Worm (Caenorhabditis elegans) whole organism, young adult: ENCODE results near the gene C26E6.12.

ENCODE experiments used
- B0019.2 ChIP-seq: fragments of 200-800 bp; sonication (Bioruptor generic); conservative IDR thresholded peaks from 2 replicates; pipeline ENCODE4 v1.3.6; 2022; ENCODE audit warnings: missing genetic modification reagents, missing genetic modification characterization, missing compliant biosample characterization
- B0035.1 ChIP-seq: sonication (generic microtip); optimal IDR thresholded peaks from 2 replicates; lab custom pipeline; 2016; ENCODE audit warnings: missing genetic modification characterization, mild to moderate bottlenecking, missing compliant biosample characterization, missing genotype, missing genetic modification reagents
- B0336.3 ChIP-seq: fragments of 200-800 bp; sonication (Bioruptor generic); IDR thresholded peaks from 2 replicates; pipeline ENCODE4 v1.3.6; 2022; ENCODE audit warnings: missing genetic modification characterization, missing compliant biosample characterization
- D2030.7 ChIP-seq: fragments of 200-800 bp; sonication (Bioruptor generic); IDR thresholded peaks from 2 replicates; pipeline ENCODE4 v1.3.6; 2022; ENCODE audit warnings: missing genetic modification reagents, missing genetic modification characterization, missing compliant biosample characterization
- F10E7.11 ChIP-seq: sonication (generic microtip); optimal IDR thresholded peaks from 2 replicates; lab custom pipeline; 2017; ENCODE audit warnings: mild to moderate bottlenecking, missing genetic modification characterization, moderate library complexity, missing compliant biosample characterization
- F23B12.7 ChIP-seq: sonication (generic microtip); optimal IDR thresholded peaks from 2 replicates; lab custom pipeline; 2017; ENCODE audit warnings: missing genetic modification characterization, mild to moderate bottlenecking, missing compliant biosample characterization, antibody characterized with exemption, moderate library complexity; ENCODE audit not compliant: insufficient read depth
- F37B4.10 ChIP-seq: fragments of 200-800 bp; sonication (Bioruptor generic); IDR thresholded peaks from 2 replicates; pipeline ENCODE4 v1.3.6; 2022; ENCODE audit warnings: missing genetic modification characterization, missing compliant biosample characterization
- F55B11.4 ChIP-seq: sonication (generic microtip); optimal IDR thresholded peaks from 2 replicates; lab custom pipeline; 2016; ENCODE audit warnings: missing compliant biosample characterization, missing genetic modification characterization, borderline replicate concordance; ENCODE audit not compliant: insufficient read depth
- K11D2.4 ChIP-seq: fragments of 200-800 bp; sonication (Bioruptor generic); IDR thresholded peaks from 2 replicates; pipeline ENCODE4 v1.3.6; 2022; ENCODE audit warnings: missing genetic modification reagents, missing genetic modification characterization, missing compliant biosample characterization
- akir-1 ChIP-seq: fragments of 200-800 bp; sonication (Bioruptor generic); optimal IDR thresholded peaks from 2 replicates; lab custom pipeline; 2018; ENCODE audit warnings: mild to moderate bottlenecking, missing genetic modification characterization, moderate library complexity, missing compliant biosample characterization
- ama-1 ChIP-seq, 3 experiments: fragments of 150-350 bp in 1 of 3; sonication (generic microtip) in 2 of 3; optimal IDR thresholded peaks; 2 replicates each; lab custom pipeline; 2014 to 2018; ENCODE audit warnings: missing biosample characterization in 2 of 3, missing genetic modification characterization in 2 of 3, missing genetic modification reagents in 2 of 3
- aptf-3 ChIP-seq: fragments of 200-800 bp; sonication (Bioruptor generic); IDR thresholded peaks from 2 replicates; pipeline ENCODE4 v1.3.6; 2022; ENCODE audit warnings: missing genetic modification characterization, missing compliant biosample characterization
- attf-5 ChIP-seq: fragments of 200-800 bp; sonication (Bioruptor generic); optimal IDR thresholded peaks from 2 replicates; lab custom pipeline; 2018; ENCODE audit warnings: mild to moderate bottlenecking, missing genetic modification characterization, missing compliant biosample characterization
- cebp-1 ChIP-seq, 2 experiments: fragments of 200-800 bp in 1 of 2; sonication (Bioruptor generic) in 1 of 2; sonication (generic microtip) in 1 of 2; IDR thresholded peaks in 1 of 2; optimal IDR thresholded peaks in 1 of 2; 2 replicates each; pipeline versions ENCODE4 v1.3.6 to Lab custom; 2017 to 2022; ENCODE audit warnings: missing compliant biosample characterization in 2 of 2, missing genetic modification characterization in 2 of 2, mild to moderate bottlenecking in 1 of 2, missing genetic modification reagents in 1 of 2, moderate library complexity in 1 of 2
- cebp-2 ChIP-seq: fragments of 200-800 bp; sonication (Bioruptor generic); IDR thresholded peaks from 2 replicates; pipeline ENCODE4 v1.3.6; 2022; ENCODE audit warnings: missing genetic modification characterization, missing compliant biosample characterization
- dox-1 ChIP-seq: fragments of 200-800 bp; sonication (Bioruptor generic); IDR thresholded peaks from 2 replicates; pipeline ENCODE4 v1.3.6; 2022; ENCODE audit warnings: missing genetic modification reagents, missing genetic modification characterization, missing compliant biosample characterization
- egl-44 ChIP-seq: fragments of 200-800 bp; sonication (Bioruptor generic); IDR thresholded peaks from 2 replicates; pipeline ENCODE4 v1.3.6; 2022; ENCODE audit warnings: missing genetic modification reagents, missing genetic modification characterization, missing compliant biosample characterization
- ekl-4 ChIP-seq: fragments of 200-800 bp; sonication (Bioruptor generic); IDR thresholded peaks from 2 replicates; pipeline ENCODE4 v1.3.6; 2022; ENCODE audit warnings: missing genetic modification reagents, missing genetic modification characterization, missing compliant biosample characterization
- ets-4 ChIP-seq: fragments of 200-800 bp; sonication (Bioruptor generic); optimal IDR thresholded peaks from 2 replicates; lab custom pipeline; 2018; ENCODE audit warnings: mild to moderate bottlenecking, missing genetic modification characterization, missing compliant biosample characterization
- hlh-12 ChIP-seq: sonication (generic microtip); optimal IDR thresholded peaks from 2 replicates; lab custom pipeline; 2016; ENCODE audit warnings: missing genetic modification characterization, missing compliant biosample characterization
- lag-1 ChIP-seq: fragments of 200-800 bp; sonication (Bioruptor generic); IDR thresholded peaks from 2 replicates; pipeline ENCODE4 v1.3.6; 2022; ENCODE audit warnings: missing genetic modification reagents, missing genetic modification characterization, missing compliant biosample characterization
- let-526 ChIP-seq: fragments of 200-800 bp; sonication (Bioruptor generic); IDR thresholded peaks from 2 replicates; pipeline ENCODE4 v1.3.6; 2022; ENCODE audit warnings: missing genetic modification reagents, missing genetic modification characterization, missing compliant biosample characterization
- let-607 ChIP-seq, 2 experiments: fragments of 200-800 bp in 1 of 2; sonication (Bioruptor generic) in 1 of 2; sonication (generic microtip) in 1 of 2; optimal IDR thresholded peaks; 2 replicates each; lab custom pipeline; 2016 to 2018; ENCODE audit warnings: mild to moderate bottlenecking in 2 of 2, missing compliant biosample characterization in 2 of 2, missing genetic modification characterization in 2 of 2, moderate library complexity in 2 of 2, missing genotype in 1 of 2
- lin-26 ChIP-seq: fragments of 200-800 bp; sonication (Bioruptor generic); IDR thresholded peaks from 2 replicates; pipeline ENCODE4 v1.3.6; 2022; ENCODE audit warnings: missing genetic modification reagents, missing genetic modification characterization, missing compliant biosample characterization
- lir-1 ChIP-seq: fragments of 200-800 bp; sonication (Bioruptor generic); conservative IDR thresholded peaks from 2 replicates; pipeline ENCODE4 v1.3.6; 2022; ENCODE audit warnings: missing genetic modification reagents, missing genetic modification characterization, missing compliant biosample characterization
- lsl-1 ChIP-seq: fragments of 200-800 bp; sonication (Bioruptor generic); optimal IDR thresholded peaks from 2 replicates; lab custom pipeline; 2018; ENCODE audit warnings: mild to moderate bottlenecking, missing genetic modification characterization, moderate library complexity, missing compliant biosample characterization
- madf-6 ChIP-seq: fragments of 200-800 bp; sonication (Bioruptor generic); IDR thresholded peaks from 2 replicates; pipeline ENCODE4 v1.3.6; 2022; ENCODE audit warnings: missing genetic modification reagents, missing genetic modification characterization, missing compliant biosample characterization
- madf-8 ChIP-seq: fragments of 200-800 bp; sonication (Bioruptor generic); conservative IDR thresholded peaks from 2 replicates; pipeline ENCODE4 v1.3.6; 2022; ENCODE audit warnings: missing genetic modification reagents, missing genetic modification characterization, missing compliant biosample characterization
- mes-4 ChIP-seq: sonication (generic microtip); optimal IDR thresholded peaks from 2 replicates; lab custom pipeline; 2016; ENCODE audit warnings: missing genotype, missing genetic modification characterization, missing compliant biosample characterization
- nhr-179 ChIP-seq: sonication (generic microtip); optimal IDR thresholded peaks from 2 replicates; lab custom pipeline; 2016; ENCODE audit warnings: mild to moderate bottlenecking, missing genetic modification characterization, missing compliant biosample characterization
- nhr-27 ChIP-seq: fragments of 200-800 bp; sonication (Bioruptor generic); optimal IDR thresholded peaks from 2 replicates; lab custom pipeline; 2018; ENCODE audit warnings: mild to moderate bottlenecking, missing genetic modification characterization, moderate library complexity, missing compliant biosample characterization
- nhr-90 ChIP-seq: sonication (generic microtip); optimal IDR thresholded peaks from 2 replicates; lab custom pipeline; 2016; ENCODE audit warnings: missing genotype, mild to moderate bottlenecking, missing genetic modification characterization, missing compliant biosample characterization
- pbrm-1 ChIP-seq: fragments of 200-800 bp; sonication (Bioruptor generic); IDR thresholded peaks from 2 replicates; pipeline ENCODE4 v1.3.6; 2022; ENCODE audit warnings: missing genetic modification reagents, missing genetic modification characterization, missing compliant biosample characterization
- pha-4 ChIP-seq: fragments of 150-350 bp; sonication (generic microtip); optimal IDR thresholded peaks from 2 replicates; lab custom pipeline; 2014; ENCODE audit warnings: missing biosample characterization, missing genetic modification reagents, missing genetic modification characterization
- snpc-1.3 ChIP-seq: sonication (generic microtip); optimal IDR thresholded peaks from 2 replicates; lab custom pipeline; 2017; ENCODE audit warnings: missing genetic modification characterization, mild to moderate bottlenecking, missing compliant biosample characterization, antibody characterized with exemption, moderate library complexity, missing genotype, missing genetic modification reagents; ENCODE audit not compliant: insufficient read depth
- tbx-9 ChIP-seq: sonication (generic microtip); optimal IDR thresholded peaks from 2 replicates; lab custom pipeline; 2016; ENCODE audit warnings: borderline replicate concordance, missing genetic modification characterization, inconsistent platforms, missing compliant biosample characterization
- zim-3 ChIP-seq: sonication (generic microtip); optimal IDR thresholded peaks from 2 replicates; lab custom pipeline; 2017; ENCODE audit warnings: mild to moderate bottlenecking, missing genetic modification characterization, moderate library complexity, missing compliant biosample characterization
- ztf-18 ChIP-seq: sonication (generic microtip); optimal IDR thresholded peaks from 2 replicates; lab custom pipeline; 2016; ENCODE audit warnings: missing genotype, mild to moderate bottlenecking, missing genetic modification characterization, missing compliant biosample characterization

Gene C26E6.12

ce11 chrIII:4962393-4962792 is 30.3 kb upstream of the C26E6.12 start, which contains the start of gene vps-22:
TSS of gene vps-22 (minus strand) at chrIII:4962493.
- TF ChIP-seq F23B12.7 (tag; lab: Kevin White, UChicago) (no peak), pbrm-1 (no peak), lag-1 (GFP tag; lab: Robert Waterston, UW) (no peak), K11D2.4 (GFP tag; lab: Robert Waterston, UW) (no peak), cebp-2 (no peak)
- TF ChIP-seq, all 124 proteins: peak for 0

ce11 chrIII:4961281-4961680 is 29.2 kb upstream of the C26E6.12 start:
- TF ChIP-seq aptf-3 (GFP tag; lab: Robert Waterston, UW) (no peak), lin-26 (GFP tag; lab: Robert Waterston, UW) (peak; percentile 38; the same call in 1 of the 2 replicates), tbx-9 (tag; lab: Kevin White, UChicago) (no peak), ekl-4 (GFP tag; lab: Robert Waterston, UW) (0 out of 2 replicates have a peak, but pooled peaks have one; percentile 18), akir-1 (GFP tag; lab: Kevin White, UChicago) (no peak), zim-3 (tag; lab: Kevin White, UChicago) (no peak), egl-44 (no peak), lir-1 (no peak), B0019.2 (no peak), attf-5 (GFP tag; lab: Kevin White, UChicago) (no peak), cebp-1 (GFP tag; IDR thresholded peaks at IDR 0.05; lab: Robert Waterston, UW) (no peak), cebp-1 (tag; optimal IDR thresholded peaks at IDR 0.05; lab: Kevin White, UChicago) (no peak), pha-4 (no peak), B0035.1 (tag; lab: Kevin White, UChicago) (no peak), B0336.3 (GFP tag; lab: Robert Waterston, UW) (no peak), dox-1 (GFP tag; lab: Robert Waterston, UW) (no peak), F55B11.4 (no peak), lsl-1 (no peak), ztf-18 (peak; percentile 9), mes-4 (tag; lab: Kevin White, UChicago) (no peak), F37B4.10 (GFP tag; lab: Robert Waterston, UW) (no peak), madf-8 (no peak), let-526 (no peak), F10E7.11 (tag; lab: Kevin White, UChicago) (no peak), let-607 (tag; optimal IDR thresholded peaks at IDR 0.05; lab: Kevin White, UChicago) (no peak), madf-6 (GFP tag; lab: Robert Waterston, UW) (peak; percentile 34; the same call in 1 of the 2 replicates), hlh-12 (no peak), nhr-27 (tag; lab: Kevin White, UChicago) (no peak), nhr-90 (tag; lab: Kevin White, UChicago) (no peak), D2030.7 (GFP tag; lab: Robert Waterston, UW) (no peak), snpc-1.3 (tag; lab: Kevin White, UChicago) (no peak), ama-1 (optimal IDR thresholded peaks at IDR 0.05; lab: Kevin White, UChicago) (no peak), ama-1 (GFP tag; optimal IDR thresholded peaks at IDR 0.05; lab: Kevin White, UChicago) (no peak), nhr-179 (tag; lab: Kevin White, UChicago) (no peak), ets-4 (GFP tag; lab: Kevin White, UChicago) (no peak)
